Worm (Caenorhabditis elegans) whole organism, mixed stage, embryonic: ENCODE measurements around the gene Y41D4B.17.

Source experiments
- M03D4.4 ChIP-seq: sonication (generic microtip); optimal IDR thresholded peaks from 2 replicates; lab custom pipeline; 2017; ENCODE audit warnings: mild to moderate bottlenecking, missing genetic modification characterization, missing compliant biosample characterization
- bed-3 ChIP-seq: fragments of 200-800 bp; sonication (Bioruptor generic); optimal IDR thresholded peaks from 3 replicates; lab custom pipeline; 2018; ENCODE audit warnings: mild to moderate bottlenecking, missing genetic modification characterization, moderate library complexity, missing compliant biosample characterization
- blmp-1 ChIP-seq: fragments of 150-350 bp; optimal IDR thresholded peaks from 2 replicates; lab custom pipeline; 2014; ENCODE audit warnings: missing biosample characterization, missing genetic modification characterization
- ceh-39 ChIP-seq: fragments of 150-350 bp; optimal IDR thresholded peaks from 2 replicates; lab custom pipeline; 2014; ENCODE audit warnings: missing biosample characterization, missing genetic modification characterization
- ceh-83 ChIP-seq: fragments of 200-800 bp; sonication (Bioruptor generic); optimal IDR thresholded peaks from 2 replicates; lab custom pipeline; 2018; ENCODE audit warnings: mild to moderate bottlenecking, missing genetic modification characterization, missing compliant biosample characterization
- cnd-1 ChIP-seq: fragments of 200-800 bp; sonication (Bioruptor generic); optimal IDR thresholded peaks from 2 replicates; lab custom pipeline; 2018; ENCODE audit warnings: mild to moderate bottlenecking, missing genetic modification characterization, missing compliant biosample characterization
- drap-1 ChIP-seq: fragments of 200-800 bp; sonication (Bioruptor generic); optimal IDR thresholded peaks from 3 replicates; lab custom pipeline; 2018; ENCODE audit warnings: mild to moderate bottlenecking, missing genetic modification characterization, missing compliant biosample characterization
- elt-1 ChIP-seq: sonication (generic microtip); optimal IDR thresholded peaks from 2 replicates; lab custom pipeline; 2017; ENCODE audit warnings: missing genetic modification characterization, mild to moderate bottlenecking, missing compliant biosample characterization, antibody characterized with exemption, moderate library complexity, borderline replicate concordance; ENCODE audit not compliant: insufficient read depth
- elt-3 ChIP-seq: fragments of 150-350 bp; optimal IDR thresholded peaks from 2 replicates; lab custom pipeline; 2014; ENCODE audit warnings: missing biosample characterization, missing genetic modification characterization
- flh-1 ChIP-seq: fragments of 200-800 bp; sonication (Bioruptor generic); optimal IDR thresholded peaks from 2 replicates; lab custom pipeline; 2018; ENCODE audit warnings: mild to moderate bottlenecking, missing genetic modification characterization, moderate library complexity, missing compliant biosample characterization
- ham-2 ChIP-seq: fragments of 200-800 bp; sonication (Bioruptor generic); optimal IDR thresholded peaks from 2 replicates; lab custom pipeline; 2018; ENCODE audit warnings: mild to moderate bottlenecking, missing genetic modification characterization, missing compliant biosample characterization
- hlh-1 ChIP-seq: fragments of 150-350 bp; optimal IDR thresholded peaks from 2 replicates; lab custom pipeline; 2014; ENCODE audit warnings: missing biosample characterization, missing genetic modification reagents, missing genetic modification characterization
- lin-32 ChIP-seq: fragments of 200-800 bp; sonication (Bioruptor generic); optimal IDR thresholded peaks from 2 replicates; lab custom pipeline; 2018; ENCODE audit warnings: mild to moderate bottlenecking, missing genetic modification characterization, missing compliant biosample characterization
- lsy-2 ChIP-seq: fragments of 150-350 bp; optimal IDR thresholded peaks from 2 replicates; lab custom pipeline; 2014; ENCODE audit warnings: missing biosample characterization, missing genetic modification characterization
- mep-1 ChIP-seq: fragments of 150-350 bp; optimal IDR thresholded peaks from 2 replicates; lab custom pipeline; 2017; ENCODE audit warnings: missing biosample characterization, missing genetic modification reagents, missing genetic modification characterization, inconsistent platforms
- mls-2 ChIP-seq: sonication (generic microtip); optimal IDR thresholded peaks from 2 replicates; lab custom pipeline; 2016; ENCODE audit warnings: mild to moderate bottlenecking, missing genetic modification characterization, moderate library complexity, missing compliant biosample characterization
- nhr-12 ChIP-seq: fragments of 150-350 bp; optimal IDR thresholded peaks from 2 replicates; lab custom pipeline; 2014; ENCODE audit warnings: missing biosample characterization, missing genetic modification characterization
- nhr-2 ChIP-seq: fragments of 150-350 bp; optimal IDR thresholded peaks from 2 replicates; lab custom pipeline; 2014; ENCODE audit warnings: missing biosample characterization, missing genetic modification characterization
- nhr-237 ChIP-seq: fragments of 150-350 bp; optimal IDR thresholded peaks from 2 replicates; lab custom pipeline; 2014; ENCODE audit warnings: missing biosample characterization, missing genetic modification characterization
- nhr-76 ChIP-seq: sonication (generic microtip); optimal IDR thresholded peaks from 2 replicates; lab custom pipeline; 2017; ENCODE audit warnings: missing biosample characterization, missing genetic modification characterization
- sem-2 ChIP-seq: fragments of 200-800 bp; sonication (Bioruptor generic); optimal IDR thresholded peaks from 2 replicates; lab custom pipeline; 2018; ENCODE audit warnings: mild to moderate bottlenecking, missing genetic modification characterization, missing compliant biosample characterization
- snpc-4 ChIP-seq: fragments of 150-350 bp; optimal IDR thresholded peaks from 2 replicates; lab custom pipeline; 2014; ENCODE audit warnings: missing biosample characterization, missing genetic modification characterization
- sptf-1 ChIP-seq: sonication (generic microtip); optimal IDR thresholded peaks from 2 replicates; lab custom pipeline; 2017; ENCODE audit warnings: mild to moderate bottlenecking, missing genetic modification characterization, moderate library complexity, missing compliant biosample characterization
- tbx-8 ChIP-seq: fragments of 200-800 bp; sonication (Bioruptor generic); optimal IDR thresholded peaks from 2 replicates; lab custom pipeline; 2018; ENCODE audit warnings: mild to moderate bottlenecking, missing genetic modification characterization, moderate library complexity, missing compliant biosample characterization
- unc-120 ChIP-seq: sonication (generic microtip); optimal IDR thresholded peaks from 2 replicates; lab custom pipeline; 2017; ENCODE audit warnings: missing genetic modification characterization, missing compliant biosample characterization; ENCODE audit not compliant: poor library complexity, severe bottlenecking
- unc-39 ChIP-seq: fragments of 150-350 bp; optimal IDR thresholded peaks from 2 replicates; lab custom pipeline; 2014; ENCODE audit warnings: missing biosample characterization, missing genetic modification characterization
- unc-62 ChIP-seq: fragments of 150-350 bp; optimal IDR thresholded peaks from 2 replicates; lab custom pipeline; 2014; ENCODE audit warnings: missing biosample characterization, missing genetic modification reagents, missing genetic modification characterization
- zip-8 ChIP-seq: fragments of 150-350 bp; optimal IDR thresholded peaks from 2 replicates; lab custom pipeline; 2014; ENCODE audit warnings: missing biosample characterization, missing genetic modification characterization
- ztf-11 ChIP-seq: fragments of 150-350 bp; optimal IDR thresholded peaks from 2 replicates; lab custom pipeline; 2014; ENCODE audit warnings: missing biosample characterization, missing genetic modification characterization

Gene Y41D4B.17

DNA sequence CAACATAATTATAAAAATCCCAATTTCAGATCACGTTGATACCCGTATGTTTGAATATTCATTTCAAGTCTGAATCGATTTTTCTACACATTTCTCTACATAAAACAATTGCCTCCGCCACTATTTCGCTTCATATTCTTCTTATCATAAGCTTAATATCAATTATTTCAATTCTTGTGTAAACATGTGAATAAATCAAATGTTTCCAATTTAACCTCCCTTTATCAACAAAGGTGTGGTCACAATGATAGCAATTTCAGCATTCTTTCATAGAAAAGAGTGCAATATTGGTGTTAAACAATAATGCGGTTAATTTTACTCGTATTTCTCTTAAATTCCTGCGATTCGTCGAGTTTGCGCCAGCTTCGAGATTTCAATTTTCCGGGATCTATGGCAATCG, at the start of gene Y41D4B.17:
Y41D4B.17 (plus strand) TSS at position 174 of the 400 bp plus-strand sequence.
- no peak for TF ChIP-seq unc-39
- no peak for TF ChIP-seq ztf-11 (tag; lab: Kevin White, UChicago)
- no peak for TF ChIP-seq snpc-4 (tag; lab: Kevin White, UChicago)
- TF ChIP-seq blmp-1 (tag; lab: Kevin White, UChicago), result no peak
- TF ChIP-seq drap-1 (GFP tag; lab: Kevin White, UChicago), result no peak
- TF ChIP-seq hlh-1 (tag; lab: Kevin White, UChicago), result no peak
- TF ChIP-seq zip-8 (tag; lab: Kevin White, UChicago), result no peak
- TF ChIP-seq lsy-2, result no peak
- no peak for TF ChIP-seq nhr-76 (tag; lab: Kevin White, UChicago)
- no peak for TF ChIP-seq M03D4.4 (tag; lab: Kevin White, UChicago)
- no peak for TF ChIP-seq lin-32 (GFP tag; lab: Kevin White, UChicago)
- TF ChIP-seq nhr-2 (tag; lab: Kevin White, UChicago), result no peak
- TF ChIP-seq sptf-1 (tag; lab: Kevin White, UChicago), result no peak
- TF ChIP-seq ceh-83, result no peak
- TF ChIP-seq nhr-12, result no peak
- no peak for TF ChIP-seq bed-3 (GFP tag; lab: Kevin White, UChicago)
- TF ChIP-seq unc-120 (tag; lab: Kevin White, UChicago), result no peak
- no peak for TF ChIP-seq elt-1
- TF ChIP-seq nhr-237, result no peak

DNA sequence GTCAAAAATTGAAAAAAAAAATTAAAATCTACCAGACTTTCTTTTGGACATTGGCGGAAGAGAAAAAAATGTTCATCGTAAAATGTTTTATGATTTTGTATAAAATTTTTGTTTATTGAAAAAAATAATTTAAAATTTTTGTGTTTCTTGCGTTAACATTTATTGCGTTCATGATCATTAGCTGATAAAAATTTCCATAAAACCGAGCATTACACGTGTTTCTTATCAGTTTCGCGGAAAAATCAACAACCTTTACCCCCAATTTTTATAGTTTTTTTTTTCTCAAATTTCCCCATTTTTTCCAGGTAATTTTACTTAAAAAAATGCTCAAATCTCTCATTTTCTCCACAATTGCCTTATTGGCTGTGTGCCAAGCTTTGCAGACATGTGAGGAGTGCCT, 49.7 kb upstream of the Y41D4B.17 start, which contains the start of gene txt-4:
txt-4 (plus strand) TSS at position 324 of the 400 bp plus-strand sequence.
- TF ChIP-seq drap-1 (GFP tag; lab: Kevin White, UChicago) (no peak), sptf-1 (tag; lab: Kevin White, UChicago) (no peak), lsy-2 (no peak), ceh-39 (no peak), elt-3 (tag; lab: Kevin White, UChicago) (no peak), ham-2 (no peak), tbx-8 (GFP tag; lab: Kevin White, UChicago) (no peak), cnd-1 (tag; lab: Kevin White, UChicago) (no peak), nhr-2 (tag; lab: Kevin White, UChicago) (no peak), zip-8 (tag; lab: Kevin White, UChicago) (no peak), unc-62 (GFP tag; lab: Kevin White, UChicago) (no peak)

- TF ChIP-seq sem-2 (GFP tag; lab: Kevin White, UChicago) (no peak), ham-2 (no peak), ceh-83 (no peak), elt-1 (no peak), ztf-11 (tag; lab: Kevin White, UChicago) (no peak), mep-1 (tag; lab: Kevin White, UChicago) (no peak), drap-1 (GFP tag; lab: Kevin White, UChicago) (no peak), nhr-76 (tag; lab: Kevin White, UChicago) (no peak), mls-2 (tag; lab: Kevin White, UChicago) (no peak), hlh-1 (tag; lab: Kevin White, UChicago) (no peak), elt-3 (tag; lab: Kevin White, UChicago) (no peak), blmp-1 (tag; lab: Kevin White, UChicago) (no peak)
- TF ChIP-seq, all 35 proteins: peak for 0
Measured at ce11 chrIV:1512944-1513343, 47.0 kb upstream of the Y41D4B.17 start.

- peak; percentile 12 for TF ChIP-seq mls-2 (tag; lab: Kevin White, UChicago)
- no peak for TF ChIP-seq ceh-39
- no peak for TF ChIP-seq drap-1 (GFP tag; lab: Kevin White, UChicago)
- peak; percentile 41 for TF ChIP-seq cnd-1 (tag; lab: Kevin White, UChicago)
- TF ChIP-seq flh-1 (GFP tag; lab: Kevin White, UChicago), result no peak
- no peak for TF ChIP-seq elt-3 (tag; lab: Kevin White, UChicago)
- TF ChIP-seq sem-2 (GFP tag; lab: Kevin White, UChicago), result peak; percentile 22
- no peak for TF ChIP-seq M03D4.4 (tag; lab: Kevin White, UChicago)
- TF ChIP-seq bed-3 (GFP tag; lab: Kevin White, UChicago), result no peak
- peak; percentile 10 for TF ChIP-seq ham-2
- no peak for TF ChIP-seq nhr-12
- TF ChIP-seq, all 35 proteins: peak for 4
Measured at ce11 chrIV:1514415-1514814, 45.5 kb upstream of the Y41D4B.17 start.

ce11 chrIV:1515891-1516290, 44.0 kb upstream of the Y41D4B.17 start:
- TF ChIP-seq elt-3 (tag; lab: Kevin White, UChicago) (no peak), elt-1 (no peak), ceh-83 (no peak)
